Fruit fly (Drosophila melanogaster): ENCODE measurements around the gene elg1.
A peak's percentile ranks its signal among the peaks of the same experiment; 100 is the strongest.

The elg1 gene

DNA sequence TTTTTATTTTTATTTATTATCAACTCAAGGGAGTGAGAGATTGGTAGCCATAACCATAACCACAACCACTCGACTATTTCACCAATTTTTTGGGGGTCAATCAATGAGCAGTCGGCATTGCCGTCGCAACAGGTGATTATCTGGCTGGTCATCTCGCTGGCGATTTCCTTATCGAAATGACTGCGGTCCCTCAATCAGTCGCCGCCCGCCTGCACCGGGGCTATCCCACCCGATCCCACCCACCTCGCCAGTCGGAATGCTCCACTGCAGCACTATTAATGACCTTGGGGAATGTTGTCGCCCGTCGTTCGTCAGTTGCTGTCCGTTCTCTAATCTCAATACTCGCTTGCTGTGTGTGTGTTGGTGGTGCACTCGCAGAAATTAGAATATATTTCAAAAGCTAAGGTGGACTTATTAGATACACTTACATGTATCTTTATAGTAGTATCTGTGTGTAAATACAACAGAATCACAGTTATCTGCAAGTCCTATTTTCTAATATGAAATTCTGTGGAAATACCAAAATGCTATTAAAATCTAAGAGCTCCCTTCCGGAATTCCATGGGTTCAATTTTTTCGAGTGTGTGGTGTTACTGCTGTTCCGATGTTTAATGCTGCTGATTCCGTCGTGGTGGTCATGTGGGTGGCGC lies 28.7 kb downstream of the elg1 start (continued):
- TF ChIP-seq CG17359 (tag; optimal IDR thresholded peaks at IDR 0.05) (peak; percentile 0), CG6765 (GFP tag; optimal IDR thresholded peaks at IDR 0.05) (no peak), CG14667 (GFP tag; IDR thresholded peaks at IDR 0.05) (no peak), CG14441 (GFP tag; IDR thresholded peaks at IDR 0.05) (peak; percentile 33; the same call in 1 of the 2 replicates), CG18476 (GFP tag; optimal IDR thresholded peaks at IDR 0.05) (no peak), CG1832 (GFP tag; optimal IDR thresholded peaks at IDR 0.05) (no peak), Ada2b (GFP tag; IDR thresholded peaks at IDR 0.05) (no peak), tap (tag; optimal IDR thresholded peaks at IDR 0.05) (peak; percentile 48), CG9437 (GFP tag; optimal IDR thresholded peaks at IDR 0.05) (peak; percentile 56), CG13894 (tag; optimal IDR thresholded peaks at IDR 0.05) (peak; percentile 49), aop (GFP tag; IDR thresholded peaks at IDR 0.05) (no peak), Lhr (GFP tag; optimal IDR thresholded peaks at IDR 0.05) (peak; percentile 1), CG10654 (GFP tag; optimal IDR thresholded peaks at IDR 0.05) (peak; percentile 39), CG8924 (tag; optimal IDR thresholded peaks at IDR 0.05) (peak; percentile 73), CG30431 (GFP tag; optimal IDR thresholded peaks at IDR 0.05) (peak; percentile 33), CG4328 (GFP tag; optimal IDR thresholded peaks at IDR 0.05) (peak; percentile 46), ap (GFP tag; IDR thresholded peaks at IDR 0.05) (0 out of 2 replicates have a peak, but pooled peaks have one; percentile 26), hth (optimal IDR thresholded peaks at IDR 0.05) (no peak), seq (GFP tag; IDR thresholded peaks at IDR 0.05) (peak; percentile 70), Sry-β (GFP tag; optimal IDR thresholded peaks at IDR 0.05) (no peak), Sox102F (GFP tag; optimal IDR thresholded peaks at IDR 0.05) (peak; percentile 56), bsh (GFP tag; optimal IDR thresholded peaks at IDR 0.05) (peak in 1 of 2 experiments; percentile 64), Blimp-1 (GFP tag; optimal IDR thresholded peaks at IDR 0.05) (peak; percentile 63), CG5953 (GFP tag; IDR thresholded peaks at IDR 0.05) (no peak), CG2202 (tag; optimal IDR thresholded peaks at IDR 0.05) (no peak), HmgZ (tag; optimal IDR thresholded peaks at IDR 0.05) (peak; percentile 59), maf-S (GFP tag; optimal IDR thresholded peaks at IDR 0.05) (peak; percentile 41), CG12155 (GFP tag; optimal IDR thresholded peaks at IDR 0.05) (peak; percentile 60), en (GFP tag; optimal IDR thresholded peaks at IDR 0.05) (no peak), nmo (GFP tag; optimal IDR thresholded peaks at IDR 0.05) (peak; percentile 69), CG15479 (GFP tag; optimal IDR thresholded peaks at IDR 0.05) (no peak), bbx (GFP tag; IDR thresholded peaks at IDR 0.05; ENCODE audit: partially characterized antibody) (no peak), CG4820 (GFP tag; optimal IDR thresholded peaks at IDR 0.05) (peak; percentile 33), pan (optimal IDR thresholded peaks at IDR 0.05) (no peak), pan (GFP tag; optimal IDR thresholded peaks at IDR 0.05 in 1 of 2, IDR thresholded peaks at IDR 0.05 in 1 of 2) (peak in 1 of 2 experiments; percentile 57), jigr1 (GFP tag; IDR thresholded peaks at IDR 0.05) (no peak), HLH4C (GFP tag; IDR thresholded peaks at IDR 0.05; ENCODE audit: partially characterized antibody) (no peak), CG7786 (GFP tag; optimal IDR thresholded peaks at IDR 0.05) (peak; percentile 69), Bdp1 (GFP tag; optimal IDR thresholded peaks at IDR 0.05) (peak; percentile 65), CG12236 (GFP tag; optimal IDR thresholded peaks at IDR 0.05) (peak; percentile 16), sisA (GFP tag; IDR thresholded peaks at IDR 0.05) (peak; percentile 48; the same call in 1 of the 2 replicates), dan (GFP tag; IDR thresholded peaks at IDR 0.05) (no peak), br (optimal IDR thresholded peaks at IDR 0.05) (no peak), slbo (GFP tag; IDR thresholded peaks at IDR 0.05) (peak; percentile 65), Ssrp (tag; optimal IDR thresholded peaks at IDR 0.05) (peak; percentile 60), CG16813 (GFP tag; IDR thresholded peaks at IDR 0.05; ENCODE audit: partially characterized antibody) (no peak), CG3407 (GFP tag; optimal IDR thresholded peaks at IDR 0.05) (no peak), tgo (GFP tag; IDR thresholded peaks at IDR 0.05) (peak; percentile 60; the same call in 2 of the 3 replicates), usp (GFP tag; optimal IDR thresholded peaks at IDR 0.05) (no peak), luna (GFP tag; optimal IDR thresholded peaks at IDR 0.05) (no peak), CG17829 (tag; optimal IDR thresholded peaks at IDR 0.05) (peak; percentile 14)
